Worm (Caenorhabditis elegans) whole organism, late embryonic: ENCODE results near the gene C40A11.8.
"Not testable (repeated sequence)": the region's sequence is repeated elsewhere in the genome, so short reads cannot be mapped to it uniquely, and the experiment has no call there.

ENCODE experiments used
- K09A11.1 ChIP-seq: sonication (generic microtip); optimal IDR thresholded peaks from 2 replicates; lab custom pipeline; 2017; ENCODE audit warnings: antibody characterized with exemption, mild to moderate bottlenecking, missing genetic modification characterization, missing compliant biosample characterization; ENCODE audit not compliant: insufficient read depth
- T23F11.4 ChIP-seq: fragments of 200-800 bp; sonication (Bioruptor generic); optimal IDR thresholded peaks from 2 replicates; lab custom pipeline; 2018; ENCODE audit warnings: mild to moderate bottlenecking, missing genetic modification characterization, missing compliant biosample characterization
- ahr-1 ChIP-seq: sonication (generic microtip); optimal IDR thresholded peaks from 2 replicates; lab custom pipeline; 2016; ENCODE audit warnings: missing genetic modification characterization, missing compliant biosample characterization
- ceh-14 ChIP-seq: sonication (generic microtip); optimal IDR thresholded peaks from 2 replicates; lab custom pipeline; 2016; ENCODE audit warnings: missing genotype, missing genetic modification characterization, missing compliant biosample characterization
- ceh-22 ChIP-seq: sonication (generic microtip); optimal IDR thresholded peaks from 2 replicates; lab custom pipeline; 2017; ENCODE audit warnings: missing biosample characterization, missing genetic modification characterization
- ceh-24 ChIP-seq: sonication (generic microtip); optimal IDR thresholded peaks from 2 replicates; lab custom pipeline; 2016; ENCODE audit warnings: mild to moderate bottlenecking, missing genetic modification characterization, missing compliant biosample characterization
- ceh-48 ChIP-seq: sonication (generic microtip); optimal IDR thresholded peaks from 2 replicates; lab custom pipeline; 2016; ENCODE audit warnings: missing genetic modification characterization, inconsistent platforms, missing compliant biosample characterization
- dmd-4 ChIP-seq: sonication (generic microtip); optimal IDR thresholded peaks from 2 replicates; lab custom pipeline; 2016; ENCODE audit warnings: borderline replicate concordance, missing genetic modification characterization, missing compliant biosample characterization
- dve-1 ChIP-seq: sonication (generic microtip); optimal IDR thresholded peaks from 2 replicates; lab custom pipeline; 2017; ENCODE audit warnings: antibody characterized with exemption, mild to moderate bottlenecking, missing genetic modification characterization, missing compliant biosample characterization
- elt-4 ChIP-seq: sonication (generic microtip); optimal IDR thresholded peaks from 2 replicates; lab custom pipeline; 2016; ENCODE audit warnings: missing genetic modification characterization, missing compliant biosample characterization
- eyg-1 ChIP-seq: sonication (generic microtip); optimal IDR thresholded peaks from 2 replicates; lab custom pipeline; 2016; ENCODE audit warnings: missing genotype, missing genetic modification characterization, missing compliant biosample characterization
- fkh-10 ChIP-seq: fragments of 150-350 bp; optimal IDR thresholded peaks from 2 replicates; lab custom pipeline; 2014; ENCODE audit warnings: missing biosample characterization, missing genetic modification reagents, missing genetic modification characterization
- fkh-6 ChIP-seq: sonication (generic microtip); optimal IDR thresholded peaks from 2 replicates; lab custom pipeline; 2016; ENCODE audit warnings: missing genetic modification characterization, missing compliant biosample characterization
- hlh-30 ChIP-seq: sonication (generic microtip); optimal IDR thresholded peaks from 2 replicates; lab custom pipeline; 2017; ENCODE audit warnings: antibody characterized with exemption, missing genetic modification characterization, missing compliant biosample characterization; ENCODE audit not compliant: insufficient read depth
- hlh-6 ChIP-seq: sonication (generic microtip); optimal IDR thresholded peaks from 2 replicates; lab custom pipeline; 2016; ENCODE audit warnings: missing genotype, missing genetic modification characterization, missing compliant biosample characterization
- lin-11 ChIP-seq: fragments of 200-800 bp; sonication (Bioruptor generic); optimal IDR thresholded peaks from 2 replicates; lab custom pipeline; 2018; ENCODE audit warnings: mild to moderate bottlenecking, missing genetic modification characterization, missing compliant biosample characterization
- mec-3 ChIP-seq: sonication (generic microtip); optimal IDR thresholded peaks from 2 replicates; lab custom pipeline; 2016; ENCODE audit warnings: borderline replicate concordance, missing genetic modification characterization, missing compliant biosample characterization
- nhr-11 ChIP-seq: fragments of 150-350 bp; optimal IDR thresholded peaks from 2 replicates; lab custom pipeline; 2014; ENCODE audit warnings: missing biosample characterization, missing genetic modification characterization
- npax-4 ChIP-seq: sonication (generic microtip); optimal IDR thresholded peaks from 2 replicates; lab custom pipeline; 2016; ENCODE audit warnings: missing genetic modification characterization, missing compliant biosample characterization
- odd-2 ChIP-seq: sonication (generic microtip); optimal IDR thresholded peaks from 2 replicates; lab custom pipeline; 2017; ENCODE audit warnings: antibody characterized with exemption, mild to moderate bottlenecking, missing genetic modification characterization, missing compliant biosample characterization
- pag-3 ChIP-seq: sonication (generic microtip); optimal IDR thresholded peaks from 2 replicates; lab custom pipeline; 2016; ENCODE audit warnings: missing compliant biosample characterization, missing genetic modification characterization, borderline replicate concordance
- pat-9 ChIP-seq: fragments of 200-800 bp; sonication (Bioruptor generic); optimal IDR thresholded peaks from 2 replicates; lab custom pipeline; 2018; ENCODE audit warnings: mild to moderate bottlenecking, missing genetic modification characterization, moderate library complexity, missing compliant biosample characterization
- pha-4 ChIP-seq: fragments of 150-350 bp; optimal IDR thresholded peaks from 2 replicates; lab custom pipeline; 2018; ENCODE audit warnings: missing biosample characterization, missing genetic modification reagents, missing genetic modification characterization
- rnt-1 ChIP-seq: sonication (generic microtip); optimal IDR thresholded peaks from 2 replicates; lab custom pipeline; 2016; ENCODE audit warnings: missing genetic modification characterization, missing compliant biosample characterization
- sdc-2 ChIP-seq: sonication (generic microtip); optimal IDR thresholded peaks from 2 replicates; lab custom pipeline; 2016; ENCODE audit warnings: missing genotype, missing genetic modification characterization, missing compliant biosample characterization
- syd-9 ChIP-seq: sonication (generic microtip); optimal IDR thresholded peaks from 2 replicates; lab custom pipeline; 2016; ENCODE audit warnings: mild to moderate bottlenecking, missing genetic modification characterization, moderate library complexity, missing compliant biosample characterization
- tbx-2 ChIP-seq: sonication (generic microtip); optimal IDR thresholded peaks from 2 replicates; lab custom pipeline; 2016; ENCODE audit warnings: missing genetic modification characterization, missing compliant biosample characterization
- tbx-7 ChIP-seq: sonication (generic microtip); optimal IDR thresholded peaks from 2 replicates; lab custom pipeline; 2016; ENCODE audit warnings: missing genotype, missing genetic modification characterization, missing compliant biosample characterization
- ttx-3 ChIP-seq: sonication (generic microtip); optimal IDR thresholded peaks from 2 replicates; lab custom pipeline; 2016; ENCODE audit warnings: missing genetic modification reagents, missing genetic modification characterization, missing compliant biosample characterization
- unc-42 ChIP-seq: sonication (generic microtip); optimal IDR thresholded peaks from 2 replicates; lab custom pipeline; 2016; ENCODE audit warnings: missing genotype, missing genetic modification characterization, missing compliant biosample characterization
- unc-86 ChIP-seq: sonication (generic microtip); optimal IDR thresholded peaks from 2 replicates; lab custom pipeline; 2016; ENCODE audit warnings: missing genetic modification characterization, missing compliant biosample characterization
- ztf-16 ChIP-seq: sonication (generic microtip); optimal IDR thresholded peaks from 2 replicates; lab custom pipeline; 2017; ENCODE audit warnings: missing genetic modification characterization, missing compliant biosample characterization

C40A11.8 gene

ce11 chrII:2170085-2170484, 19.4 kb upstream of the C40A11.8 start, which contains the start of gene C33C12.12:
Gene C33C12.12 (minus strand): TSS chrII:2170185.
- TF ChIP-seq ceh-24 (tag; lab: Kevin White, UChicago) (no peak), tbx-7 (tag; lab: Kevin White, UChicago) (no peak), pat-9 (no peak), pag-3 (tag; lab: Kevin White, UChicago) (no peak), fkh-10 (no peak), nhr-11 (tag; lab: Kevin White, UChicago) (no peak), ttx-3 (tag; lab: Kevin White, UChicago) (no peak), T23F11.4 (no peak), hlh-30 (no peak), ceh-22 (tag; lab: Kevin White, UChicago) (no peak), lin-11 (tag; lab: Kevin White, UChicago) (no peak)

ce11 chrII:2168374-2168773, 17.6 kb upstream of the C40A11.8 start, which contains the start of gene fbxb-38:
Gene fbxb-38 (minus strand): TSS chrII:2168763.
- TF ChIP-seq npax-4 (no peak), ceh-14 (tag; lab: Kevin White, UChicago) (no peak), ceh-48 (tag; lab: Kevin White, UChicago) (no peak), elt-4 (tag; lab: Kevin White, UChicago) (no peak), ahr-1 (tag; lab: Kevin White, UChicago) (no peak), hlh-6 (tag; lab: Kevin White, UChicago) (no peak), dmd-4 (tag; lab: Kevin White, UChicago) (no peak), fkh-6 (tag; lab: Kevin White, UChicago) (no peak), hlh-30 (no peak), K09A11.1 (tag; lab: Kevin White, UChicago) (no peak), ztf-16 (tag; lab: Kevin White, UChicago) (no peak), pha-4 (tag; lab: Kevin White, UChicago) (no peak), ceh-22 (tag; lab: Kevin White, UChicago) (no peak), fkh-10 (no peak)

- TF ChIP-seq ahr-1 (tag; lab: Kevin White, UChicago) (no peak), unc-86 (tag; lab: Kevin White, UChicago) (no peak), nhr-11 (tag; lab: Kevin White, UChicago) (no peak), mec-3 (tag; lab: Kevin White, UChicago) (no peak), eyg-1 (tag; lab: Kevin White, UChicago) (no peak), K09A11.1 (tag; lab: Kevin White, UChicago) (no peak), fkh-10 (no peak), tbx-2 (tag; lab: Kevin White, UChicago) (no peak), rnt-1 (tag; lab: Kevin White, UChicago) (no peak), sdc-2 (no peak)
These were observed 15.6 kb upstream of the C40A11.8 start, which contains the start of gene C33C12.4 for ce11 chrII:2166376-2166775. Gene C33C12.4 (minus strand): TSS chrII:2166476.

ce11 chrII:2163370-2163882, 12.7 kb upstream of the C40A11.8 start, which contains the start of gene C33C12.11:
Gene C33C12.11 (minus strand): TSS chrII:2163832.
- TF ChIP-seq hlh-6, odd-2, ttx-3 (tag; lab: Kevin White, UChicago): not testable (repeated sequence)
- TF ChIP-seq, all 69 proteins: peak for 0; not testable (repeated sequence) for 69

ce11 chrII:2153708-2154107, 3.0 kb upstream of the C40A11.8 start, which contains the start of gene math-18:
Gene math-18 (plus strand): TSS chrII:2154008.
- not testable (repeated sequence) for TF ChIP-seq dve-1, syd-9, unc-42 (tag; lab: Kevin White, UChicago)
